Worm (Caenorhabditis elegans) whole organism, L1 larva: ENCODE results near the gene thn-5.
A peak's percentile ranks its signal among the peaks of the same experiment; 100 is the strongest.

ENCODE experiments used
- C04F5.9 ChIP-seq: sonication (generic microtip); optimal IDR thresholded peaks from 2 replicates; lab custom pipeline; 2016; ENCODE audit warnings: missing genetic modification characterization, missing compliant biosample characterization
- C16A3.4 ChIP-seq: fragments of 150-350 bp; optimal IDR thresholded peaks from 2 replicates; lab custom pipeline; 2014; ENCODE audit warnings: missing biosample characterization, missing genetic modification characterization
- C34B4.2 ChIP-seq: sonication (generic microtip); optimal IDR thresholded peaks from 2 replicates; lab custom pipeline; 2017; ENCODE audit warnings: mild to moderate bottlenecking, missing genetic modification characterization, missing compliant biosample characterization
- aha-1 ChIP-seq: fragments of 150-350 bp; optimal IDR thresholded peaks from 2 replicates; lab custom pipeline; 2014; ENCODE audit warnings: missing biosample characterization, missing genetic modification characterization
- ces-1 ChIP-seq: fragments of 150-350 bp; optimal IDR thresholded peaks from 2 replicates; lab custom pipeline; 2014; ENCODE audit warnings: missing biosample characterization, missing genetic modification reagents, missing genetic modification characterization
- dsc-1 ChIP-seq: sonication (generic microtip); optimal IDR thresholded peaks from 2 replicates; lab custom pipeline; 2016; ENCODE audit warnings: mild to moderate bottlenecking, missing genetic modification characterization, missing compliant biosample characterization
- efl-1 ChIP-seq, 4 experiments: fragments of 150-350 bp; optimal IDR thresholded peaks in 3 of 4; peaks in 1 of 4; 1 replicate in 1 of 4; 2 replicates in 3 of 4; lab custom pipeline; 2014; ENCODE audit warnings: missing biosample characterization in 2 of 4, missing genetic modification characterization in 2 of 4, missing genetic modification reagents in 2 of 4
- efl-3 ChIP-seq: fragments of 200-800 bp; sonication (Bioruptor generic); optimal IDR thresholded peaks from 2 replicates; lab custom pipeline; 2018; ENCODE audit warnings: mild to moderate bottlenecking, missing genetic modification characterization, missing compliant biosample characterization
- egl-27 ChIP-seq, 2 experiments: fragments of 150-350 bp in 1 of 2; sonication (generic microtip); optimal IDR thresholded peaks; 3 replicates each; lab custom pipeline; 2017 to 2018; ENCODE audit warnings: missing biosample characterization in 2 of 2, missing genetic modification characterization in 2 of 2, missing genetic modification reagents in 2 of 2
- elt-3 ChIP-seq, 6 experiments: fragments of 150-350 bp in 1 of 6; sonication (generic microtip); optimal IDR thresholded peaks; 2 replicates each; lab custom pipeline; 2017 to 2018; ENCODE audit warnings: missing biosample characterization in 6 of 6, missing genetic modification characterization in 6 of 6, inconsistent platforms in 1 of 6
- fkh-10 ChIP-seq: sonication (generic microtip); optimal IDR thresholded peaks from 2 replicates; lab custom pipeline; 2017; ENCODE audit warnings: missing biosample characterization, missing genetic modification reagents, missing genetic modification characterization
- fkh-8 ChIP-seq: sonication (generic microtip); optimal IDR thresholded peaks from 2 replicates; lab custom pipeline; 2016; ENCODE audit warnings: mild to moderate bottlenecking, missing genetic modification characterization, missing compliant biosample characterization
- hlh-4 ChIP-seq: sonication (generic microtip); optimal IDR thresholded peaks from 2 replicates; lab custom pipeline; 2016; ENCODE audit warnings: mild to moderate bottlenecking, missing genetic modification characterization, missing compliant biosample characterization
- irx-1 ChIP-seq: sonication (generic microtip); optimal IDR thresholded peaks from 2 replicates; lab custom pipeline; 2016; ENCODE audit warnings: missing genetic modification characterization, missing compliant biosample characterization
- jun-1 ChIP-seq: fragments of 150-350 bp; optimal IDR thresholded peaks from 2 replicates; lab custom pipeline; 2014; ENCODE audit warnings: missing biosample characterization, missing genetic modification reagents, missing genetic modification characterization
- lin-15B ChIP-seq: fragments of 150-350 bp; sonication (generic microtip); optimal IDR thresholded peaks from 3 replicates; lab custom pipeline; 2014; ENCODE audit warnings: missing biosample characterization, missing genetic modification characterization
- lin-35 ChIP-seq, 2 experiments: fragments of 150-350 bp; optimal IDR thresholded peaks; 2 replicates each; lab custom pipeline; 2014; ENCODE audit warnings: missing biosample characterization in 2 of 2, missing genetic modification characterization in 2 of 2, missing genetic modification reagents in 2 of 2
- lin-39 ChIP-seq: fragments of 150-350 bp; optimal IDR thresholded peaks from 2 replicates; lab custom pipeline; 2014; ENCODE audit warnings: missing biosample characterization, missing genetic modification reagents, missing genetic modification characterization
- lir-3 ChIP-seq: sonication (generic microtip); optimal IDR thresholded peaks from 2 replicates; lab custom pipeline; 2016; ENCODE audit warnings: mild to moderate bottlenecking, missing genetic modification characterization, moderate library complexity, missing compliant biosample characterization; ENCODE audit not compliant: poor library complexity
- lsy-2 ChIP-seq, 2 experiments: fragments of 150-350 bp; optimal IDR thresholded peaks; 2 replicates each; lab custom pipeline; 2014; ENCODE audit warnings: missing biosample characterization in 2 of 2, missing genetic modification characterization in 2 of 2
- mdl-1 ChIP-seq, 2 experiments: fragments of 150-350 bp; optimal IDR thresholded peaks; 2 replicates each; lab custom pipeline; 2014 to 2017; ENCODE audit warnings: missing biosample characterization in 2 of 2, missing genetic modification characterization in 2 of 2, inconsistent platforms in 1 of 2
- nhr-11 ChIP-seq: fragments of 150-350 bp; optimal IDR thresholded peaks from 2 replicates; lab custom pipeline; 2014; ENCODE audit warnings: missing biosample characterization, missing genetic modification characterization
- nhr-20 ChIP-seq: sonication (generic microtip); optimal IDR thresholded peaks from 2 replicates; lab custom pipeline; 2016; ENCODE audit warnings: mild to moderate bottlenecking, missing genetic modification characterization, missing compliant biosample characterization
- nhr-237 ChIP-seq: fragments of 150-350 bp; optimal IDR thresholded peaks from 2 replicates; lab custom pipeline; 2014; ENCODE audit warnings: missing biosample characterization, missing genetic modification characterization
- nhr-47 ChIP-seq: sonication (generic microtip); optimal IDR thresholded peaks from 2 replicates; lab custom pipeline; 2016; ENCODE audit warnings: mild to moderate bottlenecking, missing genetic modification characterization, moderate library complexity, missing compliant biosample characterization
- nhr-71 ChIP-seq: sonication (generic microtip); optimal IDR thresholded peaks from 2 replicates; lab custom pipeline; 2016; ENCODE audit warnings: mild to moderate bottlenecking, missing genetic modification characterization, moderate library complexity, missing compliant biosample characterization
- nhr-77 ChIP-seq: fragments of 150-350 bp; optimal IDR thresholded peaks from 2 replicates; lab custom pipeline; 2014; ENCODE audit warnings: missing biosample characterization, missing genetic modification characterization
- nhr-84 ChIP-seq: sonication (generic microtip); optimal IDR thresholded peaks from 2 replicates; lab custom pipeline; 2017; ENCODE audit warnings: missing biosample characterization, missing genetic modification characterization
- skn-1 ChIP-seq: fragments of 150-350 bp; optimal IDR thresholded peaks from 2 replicates; lab custom pipeline; 2014; ENCODE audit warnings: missing biosample characterization, missing genetic modification characterization
- snu-23 ChIP-seq: sonication (generic microtip); optimal IDR thresholded peaks from 2 replicates; lab custom pipeline; 2016; ENCODE audit warnings: missing genetic modification characterization, missing compliant biosample characterization
- sox-4 ChIP-seq: sonication (generic microtip); optimal IDR thresholded peaks from 2 replicates; lab custom pipeline; 2016; ENCODE audit warnings: missing genetic modification characterization, missing compliant biosample characterization
- sup-37 ChIP-seq: fragments of 200-800 bp; sonication (Bioruptor generic); optimal IDR thresholded peaks from 2 replicates; lab custom pipeline; 2018; ENCODE audit warnings: mild to moderate bottlenecking, missing genetic modification characterization, missing compliant biosample characterization
- tbx-2 ChIP-seq: sonication (generic microtip); optimal IDR thresholded peaks from 2 replicates; lab custom pipeline; 2016; ENCODE audit warnings: missing genetic modification characterization, missing compliant biosample characterization
- vab-15 ChIP-seq: sonication (generic microtip); optimal IDR thresholded peaks from 2 replicates; lab custom pipeline; 2017; ENCODE audit warnings: missing genotype, mild to moderate bottlenecking, missing genetic modification characterization, missing compliant biosample characterization
- xbp-1 ChIP-seq: sonication (generic microtip); optimal IDR thresholded peaks from 2 replicates; lab custom pipeline; 2016; ENCODE audit warnings: missing genetic modification characterization, missing compliant biosample characterization
- zip-4 ChIP-seq: fragments of 200-800 bp; sonication (Bioruptor generic); optimal IDR thresholded peaks from 2 replicates; lab custom pipeline; 2018; ENCODE audit warnings: mild to moderate bottlenecking, missing genetic modification characterization, moderate library complexity, missing compliant biosample characterization
- ztf-11 ChIP-seq, 2 experiments: sonication (generic microtip); optimal IDR thresholded peaks; 2 replicates each; lab custom pipeline; 2016 to 2017; ENCODE audit warnings: missing genetic modification characterization in 2 of 2, missing biosample characterization in 1 of 2, missing compliant biosample characterization in 1 of 2

thn-5 gene

ce11 chrIV:5200813-5201212 is 29.8 kb upstream of the thn-5 start:
- peak; percentile 36 for TF ChIP-seq hlh-4 (tag; lab: Kevin White, UChicago)
- no peak for TF ChIP-seq zip-4 (GFP tag; lab: Kevin White, UChicago)
- peak; percentile 69 for TF ChIP-seq nhr-71 (tag; lab: Kevin White, UChicago)
- TF ChIP-seq dsc-1 (tag; lab: Kevin White, UChicago) = peak; percentile 20
- peak; percentile 60 for TF ChIP-seq nhr-47 (tag; lab: Kevin White, UChicago)
- no peak for TF ChIP-seq egl-27 (tag; optimal IDR thresholded peaks at IDR 0.05; lab: Kevin White, UChicago)
- TF ChIP-seq tbx-2 (tag; lab: Kevin White, UChicago) = no peak
- peak; percentile 81 for TF ChIP-seq fkh-8 (tag; lab: Kevin White, UChicago)
- peak in 1 of 2 experiments; percentile 38 for TF ChIP-seq lsy-2 (tag; optimal IDR thresholded peaks at IDR 0.05; lab: Kevin White, UChicago)
- no peak for TF ChIP-seq C04F5.9

ce11 chrIV:5202575-5202974 is 28.1 kb upstream of the thn-5 start:
- TF ChIP-seq nhr-77 (tag; lab: Kevin White, UChicago) (peak; percentile 44), egl-27 (tag; optimal IDR thresholded peaks at IDR 0.05; lab: Kevin White, UChicago) (no peak)

- TF ChIP-seq lin-15B (tag; lab: Kevin White, UChicago) = no peak
- TF ChIP-seq lin-35 (GFP tag; optimal IDR thresholded peaks at IDR 0.05; lab: Kevin White, UChicago) = no peak
- TF ChIP-seq vab-15 (tag; lab: Kevin White, UChicago) = no peak
- TF ChIP-seq skn-1 (tag; lab: Kevin White, UChicago) = no peak
- no peak for TF ChIP-seq C34B4.2 (tag; lab: Kevin White, UChicago)
- no peak for TF ChIP-seq sup-37 (GFP tag; lab: Kevin White, UChicago)
- TF ChIP-seq nhr-20 (tag; lab: Kevin White, UChicago) = no peak
- no peak for TF ChIP-seq C16A3.4 (tag; lab: Kevin White, UChicago)
- TF ChIP-seq snu-23 (GFP tag; lab: Kevin White, UChicago) = no peak
- no peak for TF ChIP-seq jun-1 (tag; lab: Kevin White, UChicago)
- no peak for TF ChIP-seq egl-27 (tag; optimal IDR thresholded peaks at IDR 0.05; lab: Kevin White, UChicago)
- TF ChIP-seq lin-39 (tag; lab: Kevin White, UChicago) = no peak
- TF ChIP-seq efl-3 (GFP tag; lab: Kevin White, UChicago) = no peak
- no peak for TF ChIP-seq ztf-11 (tag; optimal IDR thresholded peaks at IDR 0.05; lab: Kevin White, UChicago)
- no peak for TF ChIP-seq nhr-237 (tag; lab: Kevin White, UChicago)
- no peak for TF ChIP-seq elt-3 (tag; optimal IDR thresholded peaks at IDR 0.05; lab: Kevin White, UChicago)
- no peak for TF ChIP-seq efl-1 (optimal IDR thresholded peaks at IDR 0.05; lab: Kevin White, UChicago)
- TF ChIP-seq efl-1 (GFP tag; optimal IDR thresholded peaks at IDR 0.05 in 1 of 2; lab: Kevin White, UChicago) = no peak
Measured at ce11 chrIV:5204573-5204972, 26.1 kb upstream of the thn-5 start, which contains the start of gene tni-4. Gene tni-4, plus strand, starts transcription at chrIV:5204591.

ce11 chrIV:5206716-5207115 is 23.9 kb upstream of the thn-5 start:
- TF ChIP-seq mdl-1 (tag; optimal IDR thresholded peaks at IDR 0.05; lab: Kevin White, UChicago) (no peak), ces-1 (no peak), C34B4.2 (tag; lab: Kevin White, UChicago) (no peak), aha-1 (tag; lab: Kevin White, UChicago) (no peak), nhr-11 (no peak), irx-1 (no peak), lin-35 (GFP tag; optimal IDR thresholded peaks at IDR 0.05; lab: Kevin White, UChicago) (no peak), fkh-10 (GFP tag; lab: Kevin White, UChicago) (no peak), xbp-1 (no peak), nhr-84 (no peak), lir-3 (tag; lab: Kevin White, UChicago) (no peak), nhr-77 (tag; lab: Kevin White, UChicago) (no peak), sox-4 (tag; lab: Kevin White, UChicago) (no peak)
- TF ChIP-seq, all 84 proteins: peak for 0
